Fruit fly (Drosophila melanogaster): Measurements from ENCODE around the gene CG1971.
A peak's percentile ranks its signal among the peaks of the same experiment; 100 is the strongest.

Gene CG1971

DNA sequence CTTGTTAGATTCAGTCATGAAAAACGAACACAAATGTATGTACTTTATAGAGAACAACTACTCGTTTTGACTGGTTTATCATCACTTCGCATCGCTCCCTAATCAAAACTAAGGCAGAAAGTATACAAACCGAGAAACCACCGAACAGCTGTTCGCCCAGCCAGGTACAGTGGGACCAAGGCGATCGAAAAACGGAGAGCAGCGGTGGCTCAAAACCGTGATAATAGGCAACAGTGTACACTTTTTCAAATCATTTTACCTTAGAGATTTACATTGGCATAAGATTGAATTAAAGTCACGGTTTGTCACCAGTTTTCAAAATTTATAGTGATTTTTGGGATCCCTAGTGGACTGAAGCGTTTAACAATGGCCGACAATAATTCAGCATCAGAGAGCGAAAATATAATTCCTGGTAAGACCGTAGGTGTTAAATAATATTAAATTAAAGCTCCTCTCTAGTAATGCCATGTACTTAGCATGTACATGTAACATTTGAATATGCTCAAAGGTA lies at the start of gene CG1971, which contains the start of gene CG42233 (continued):
- TF ChIP-seq CG6792 (GFP tag; optimal IDR thresholded peaks at IDR 0.05) (no peak), CG16779 (tag; optimal IDR thresholded peaks at IDR 0.05) (peak; percentile 11), Ets21C (GFP tag; optimal IDR thresholded peaks at IDR 0.05) (no peak), eg (GFP tag; IDR thresholded peaks at IDR 0.05) (peak; percentile 53; the same call in 2 of the 3 replicates), CG10669 (GFP tag; optimal IDR thresholded peaks at IDR 0.05) (no peak), ss (GFP tag; optimal IDR thresholded peaks at IDR 0.05) (no peak), CG31627 (GFP tag; optimal IDR thresholded peaks at IDR 0.05) (peak; percentile 64)

DNA sequence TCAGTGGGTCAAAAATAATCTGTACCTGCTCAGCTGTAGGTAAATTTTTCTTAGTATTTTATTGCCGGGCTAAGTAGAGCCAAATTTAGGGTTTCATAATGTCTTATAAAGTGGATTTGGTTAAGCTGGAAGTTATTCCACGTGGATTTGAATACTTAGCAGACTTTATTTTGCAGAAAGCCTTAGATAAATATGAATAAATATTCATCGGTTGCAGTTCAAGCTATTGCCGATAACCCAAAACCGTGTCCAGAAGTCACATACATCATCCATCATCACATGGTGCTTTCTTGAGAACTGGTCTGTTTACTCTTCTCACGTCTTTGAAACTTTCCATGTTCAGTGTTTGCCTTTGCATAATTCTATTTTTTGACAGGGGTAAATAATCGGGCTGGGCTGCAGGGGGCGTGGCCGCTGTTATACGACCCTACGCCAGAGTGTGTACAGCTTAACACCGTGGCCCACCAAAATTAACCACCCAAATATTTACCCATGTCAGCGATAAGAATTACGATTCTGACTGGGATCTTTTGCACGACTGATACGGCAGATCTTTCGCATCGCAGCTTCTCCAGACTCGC lies 46.6 kb upstream of the CG1971 start, which contains the start of gene CG2187:
CG2187 (minus strand) TSS at position 51 of the 581 bp plus-strand sequence.
- TF ChIP-seq fkh (GFP tag; optimal IDR thresholded peaks at IDR 0.05) (peak; percentile 87), Ets96B (tag; optimal IDR thresholded peaks at IDR 0.05) (no peak), svp (GFP tag) (peak; percentile 71), fd59A (GFP tag; optimal IDR thresholded peaks at IDR 0.05) (no peak), CG8119 (GFP tag; IDR thresholded peaks at IDR 0.05) (no peak)

DNA sequence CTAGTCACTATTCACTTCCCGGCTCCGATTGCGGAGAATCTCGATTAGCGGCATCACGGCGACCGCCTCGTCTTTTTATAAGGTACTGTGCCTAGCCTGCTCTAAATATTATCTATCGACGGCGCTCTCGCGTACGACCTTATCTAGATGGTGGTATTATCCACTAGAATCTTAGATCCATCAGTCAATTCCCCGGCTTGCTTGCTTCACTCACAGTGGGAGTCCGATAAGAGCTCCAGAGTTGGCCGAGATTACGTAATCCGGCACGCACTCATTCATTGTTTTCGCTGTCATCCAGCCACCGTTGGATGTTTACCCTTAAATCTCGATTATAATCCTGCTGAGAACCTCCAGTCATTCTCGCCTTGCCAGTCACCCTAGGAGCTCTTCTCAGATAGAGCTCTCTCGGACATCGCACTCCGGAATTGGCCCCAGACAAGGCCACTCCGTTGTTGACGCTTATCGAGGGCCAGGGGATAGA lies 43.7 kb upstream of the CG1971 start, which contains the start of gene Smvt:
Smvt (minus strand) TSS at position 51 of the 481 bp plus-strand sequence.
- TF ChIP-seq Hr4 (GFP tag; optimal IDR thresholded peaks at IDR 0.05) (no peak), acj6 (GFP tag; optimal IDR thresholded peaks at IDR 0.05) (no peak), vri (GFP tag; optimal IDR thresholded peaks at IDR 0.05) (peak; percentile 49), Sox102F (GFP tag; optimal IDR thresholded peaks at IDR 0.05) (no peak), OdsH (GFP tag; optimal IDR thresholded peaks at IDR 0.05) (no peak), fkh (GFP tag; optimal IDR thresholded peaks at IDR 0.05) (peak; percentile 7)

DNA sequence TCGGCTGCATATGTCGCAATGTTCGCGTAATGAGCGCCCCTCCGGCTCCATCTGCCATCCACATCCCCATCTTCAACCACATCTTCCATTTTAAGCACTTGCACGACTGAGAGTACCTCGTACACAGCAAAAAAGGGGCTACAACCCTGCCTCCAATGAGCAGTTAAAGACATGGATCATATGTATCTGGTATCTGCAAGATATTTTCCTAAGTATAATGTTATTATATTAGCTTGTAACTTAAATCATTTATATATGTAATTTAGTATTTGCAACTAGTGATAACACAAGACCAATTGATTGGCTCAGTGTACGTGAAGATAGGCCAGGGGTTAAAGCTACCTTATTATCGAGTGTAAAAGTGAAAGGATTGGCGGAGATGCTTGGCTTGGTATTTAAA lies 42.6 kb upstream of the CG1971 start:
- peak; percentile 69 for TF ChIP-seq CG3032 (tag; optimal IDR thresholded peaks at IDR 0.05)
- TF ChIP-seq CG10669 (GFP tag; optimal IDR thresholded peaks at IDR 0.05), result peak; percentile 73
- no peak for TF ChIP-seq Blimp-1 (GFP tag; optimal IDR thresholded peaks at IDR 0.05)
- no peak for TF ChIP-seq esn (GFP tag; optimal IDR thresholded peaks at IDR 0.05)
- TF ChIP-seq cyc (GFP tag; optimal IDR thresholded peaks at IDR 0.05), result no peak
- peak; percentile 45 for TF ChIP-seq CG11902 (GFP tag; optimal IDR thresholded peaks at IDR 0.05)
- no peak for TF ChIP-seq dsx (GFP tag; optimal IDR thresholded peaks at IDR 0.05; ENCODE audit: poor library complexity, severe bottlenecking)
- TF ChIP-seq CG6163 (GFP tag; IDR thresholded peaks at IDR 0.05), result peak; percentile 80; the same call in 2 of the 3 replicates
- TF ChIP-seq achi (GFP tag; optimal IDR thresholded peaks at IDR 0.05), result peak; percentile 78
- TF ChIP-seq CG10631 (GFP tag; optimal IDR thresholded peaks at IDR 0.05), result peak; percentile 68
- TF ChIP-seq CG7368 (GFP tag; optimal IDR thresholded peaks at IDR 0.05), result peak; percentile 54
- TF ChIP-seq Smox (GFP tag; optimal IDR thresholded peaks at IDR 0.05), result peak; percentile 17
- peak; percentile 69 for TF ChIP-seq CG15336 (GFP tag; IDR thresholded peaks at IDR 0.05)
- peak; percentile 62 for TF ChIP-seq Gug (GFP tag; IDR thresholded peaks at IDR 0.05)
- TF ChIP-seq net (GFP tag; optimal IDR thresholded peaks at IDR 0.05), result peak; percentile 67
- TF ChIP-seq Hr38 (GFP tag; optimal IDR thresholded peaks at IDR 0.05), result no peak
- TF ChIP-seq ss (GFP tag; optimal IDR thresholded peaks at IDR 0.05), result peak in 1 of 2 experiments; percentile 75
- peak; percentile 75 for TF ChIP-seq OdsH (GFP tag; optimal IDR thresholded peaks at IDR 0.05)
- TF ChIP-seq Ets96B (tag; optimal IDR thresholded peaks at IDR 0.05), result peak; percentile 81
- TF ChIP-seq CG6808 (GFP tag; optimal IDR thresholded peaks at IDR 0.05), result peak; percentile 57
- TF ChIP-seq pdm3 (GFP tag; optimal IDR thresholded peaks at IDR 0.05), result peak; percentile 68
- no peak for TF ChIP-seq Eip93F (GFP tag; optimal IDR thresholded peaks at IDR 0.05)
- peak in 1 of 2 experiments; percentile 15 for TF ChIP-seq salr (GFP tag; optimal IDR thresholded peaks at IDR 0.05)
- no peak for TF ChIP-seq lz (GFP tag; optimal IDR thresholded peaks at IDR 0.05)
- peak; percentile 69 for TF ChIP-seq svp (GFP tag)
- TF ChIP-seq CG3919 (GFP tag; optimal IDR thresholded peaks at IDR 0.05), result peak; percentile 79
- peak; percentile 69 for TF ChIP-seq Lpt (GFP tag; optimal IDR thresholded peaks at IDR 0.05)
- TF ChIP-seq fd85E (GFP tag; optimal IDR thresholded peaks at IDR 0.05), result no peak
- peak; percentile 74 for TF ChIP-seq eg (GFP tag; IDR thresholded peaks at IDR 0.05)
- peak; percentile 43 for TF ChIP-seq CG6276 (GFP tag; optimal IDR thresholded peaks at IDR 0.05)
- peak; percentile 84 for TF ChIP-seq Hr4 (GFP tag; optimal IDR thresholded peaks at IDR 0.05)
- peak; percentile 68 for TF ChIP-seq CG11762 (GFP tag; optimal IDR thresholded peaks at IDR 0.05; ENCODE audit: insufficient read depth)
- peak; percentile 60 for TF ChIP-seq CG34406 (GFP tag; optimal IDR thresholded peaks at IDR 0.05)
